Fruit fly (Drosophila melanogaster) whole organism, prepupa: Measurements from ENCODE around the gene CG14974.
A peak's percentile ranks its signal among the peaks of the same experiment; 100 is the strongest.

Experiments
- Blimp-1 ChIP-seq: fragments of 200-800 bp; sonication (Bioruptor generic); optimal IDR thresholded peaks from 3 replicates; lab custom pipeline; 2017; ENCODE audit warnings: missing biosample characterization, missing genetic modification characterization, mild to moderate bottlenecking, moderate library complexity, missing genetic modification reagents
- CG10669 ChIP-seq: fragments of 200-800 bp; sonication (Bioruptor generic); optimal IDR thresholded peaks from 3 replicates; lab custom pipeline; 2018; ENCODE audit warnings: missing biosample characterization, mild to moderate bottlenecking, missing genetic modification characterization, moderate library complexity
- CG11902 ChIP-seq: fragments of 200-800 bp; sonication (Bioruptor generic); optimal IDR thresholded peaks from 3 replicates; lab custom pipeline; 2016; ENCODE audit warnings: missing biosample characterization, missing genetic modification characterization
- CG15336 ChIP-seq: fragments of 200-800 bp; sonication (Bioruptor generic); IDR thresholded peaks from 2 replicates; pipeline ENCODE4 v1.3.6; 2022; ENCODE audit warnings: missing biosample characterization, missing genetic modification characterization
- CG1621 ChIP-seq: fragments of 200-800 bp; sonication (Bioruptor generic); optimal IDR thresholded peaks from 3 replicates; lab custom pipeline; 2018; ENCODE audit warnings: missing biosample characterization, mild to moderate bottlenecking, missing genetic modification characterization
- CG16779 ChIP-seq: fragments of 200-800 bp; sonication (Bioruptor generic); optimal IDR thresholded peaks from 3 replicates; lab custom pipeline; 2017; ENCODE audit warnings: missing biosample characterization, mild to moderate bottlenecking, missing genetic modification characterization
- CG31627 ChIP-seq: fragments of 200-800 bp; sonication (Bioruptor generic); optimal IDR thresholded peaks from 3 replicates; lab custom pipeline; 2016; ENCODE audit warnings: missing biosample characterization, missing genetic modification characterization
- CG32006 ChIP-seq: fragments of 200-800 bp; sonication (Bioruptor generic); optimal IDR thresholded peaks from 3 replicates; lab custom pipeline; 2017; ENCODE audit warnings: missing biosample characterization, mild to moderate bottlenecking, missing genetic modification characterization
- CG34406 ChIP-seq: fragments of 200-800 bp; sonication (Bioruptor generic); optimal IDR thresholded peaks from 3 replicates; lab custom pipeline; 2016; ENCODE audit warnings: missing biosample characterization, missing genetic modification characterization
- CG6163 ChIP-seq: fragments of 200-800 bp; sonication (Bioruptor generic); IDR thresholded peaks from 3 replicates; pipeline ENCODE4 v1.3.6; 2022; ENCODE audit warnings: missing biosample characterization, missing genetic modification characterization
- CG6792 ChIP-seq: fragments of 200-800 bp; sonication (Bioruptor generic); optimal IDR thresholded peaks from 3 replicates; lab custom pipeline; 2016; ENCODE audit warnings: missing biosample characterization, missing genetic modification characterization
- CG6808 ChIP-seq: fragments of 200-800 bp; sonication (Bioruptor generic); optimal IDR thresholded peaks from 3 replicates; lab custom pipeline; 2017; ENCODE audit warnings: missing biosample characterization, missing genetic modification characterization, mild to moderate bottlenecking, moderate library complexity, missing genetic modification reagents
- CG7368 ChIP-seq: fragments of 200-800 bp; sonication (Bioruptor generic); optimal IDR thresholded peaks from 3 replicates; lab custom pipeline; 2016; ENCODE audit warnings: missing biosample characterization, missing genetic modification characterization
- CG8119 ChIP-seq: fragments of 200-800 bp; sonication (Bioruptor generic); IDR thresholded peaks from 3 replicates; pipeline ENCODE4 v1.3.6; 2022; ENCODE audit warnings: missing biosample characterization, missing genetic modification characterization
- CG8632 ChIP-seq: fragments of 200-800 bp; sonication (Bioruptor generic); optimal IDR thresholded peaks from 3 replicates; lab custom pipeline; 2016; ENCODE audit warnings: missing biosample characterization, missing genetic modification characterization
- CG9139 ChIP-seq: fragments of 200-800 bp; sonication (Bioruptor generic); optimal IDR thresholded peaks from 3 replicates; lab custom pipeline; 2017; ENCODE audit warnings: missing biosample characterization, mild to moderate bottlenecking, missing genetic modification characterization
- Eip75B ChIP-seq: fragments of 200-800 bp; sonication (Bioruptor generic); optimal IDR thresholded peaks from 3 replicates; lab custom pipeline; 2016; ENCODE audit warnings: missing biosample characterization, missing genetic modification characterization
- Eip78C ChIP-seq: fragments of 200-800 bp; sonication (Bioruptor generic); peaks from one replicate; lab custom pipeline; 2016; ENCODE audit warnings: missing biosample characterization, missing genetic modification characterization
- Eip93F ChIP-seq: fragments of 200-800 bp; sonication (Bioruptor generic); optimal IDR thresholded peaks from 2 replicates; lab custom pipeline; 2016; ENCODE audit warnings: missing biosample characterization, mild to moderate bottlenecking, missing genetic modification characterization
- Ets21C ChIP-seq: fragments of 200-800 bp; sonication (Bioruptor generic); optimal IDR thresholded peaks from 3 replicates; lab custom pipeline; 2016; ENCODE audit warnings: missing biosample characterization, missing genetic modification characterization
- Gug ChIP-seq: fragments of 200-800 bp; sonication (Bioruptor generic); IDR thresholded peaks from 2 replicates; pipeline ENCODE4 v1.3.6; 2022; ENCODE audit warnings: missing biosample characterization, missing genetic modification characterization
- Hr39 ChIP-seq: fragments of 200-800 bp; sonication (Bioruptor generic); optimal IDR thresholded peaks from 2 replicates; lab custom pipeline; 2016; ENCODE audit warnings: missing biosample characterization, missing genetic modification characterization
- Hr4 ChIP-seq: fragments of 200-800 bp; sonication (Bioruptor generic); optimal IDR thresholded peaks from 3 replicates; lab custom pipeline; 2016; ENCODE audit warnings: missing biosample characterization, missing genetic modification characterization
- Lpt ChIP-seq: fragments of 200-800 bp; sonication (Bioruptor generic); optimal IDR thresholded peaks from 3 replicates; lab custom pipeline; 2016; ENCODE audit warnings: missing biosample characterization, missing genetic modification characterization
- Met ChIP-seq: fragments of 200-800 bp; sonication (Bioruptor generic); optimal IDR thresholded peaks from 3 replicates; lab custom pipeline; 2016; ENCODE audit warnings: missing biosample characterization, missing genetic modification characterization
- OdsH ChIP-seq: fragments of 200-800 bp; sonication (Bioruptor generic); optimal IDR thresholded peaks from 3 replicates; lab custom pipeline; 2016; ENCODE audit warnings: missing biosample characterization, missing genetic modification characterization
- Sox102F ChIP-seq: fragments of 200-800 bp; sonication (Bioruptor generic); optimal IDR thresholded peaks from 2 replicates; lab custom pipeline; 2016; ENCODE audit warnings: missing biosample characterization, mild to moderate bottlenecking, missing genetic modification characterization
- Sox14 ChIP-seq: fragments of 200-800 bp; sonication (Bioruptor generic); optimal IDR thresholded peaks from 3 replicates; lab custom pipeline; 2016; ENCODE audit warnings: missing biosample characterization, missing genetic modification characterization
- Sox15 ChIP-seq: fragments of 200-800 bp; sonication (Bioruptor generic); optimal IDR thresholded peaks from 3 replicates; lab custom pipeline; 2016; ENCODE audit warnings: missing biosample characterization, missing genetic modification characterization
- cyc ChIP-seq: fragments of 200-800 bp; sonication (Bioruptor generic); optimal IDR thresholded peaks from 3 replicates; lab custom pipeline; 2016; ENCODE audit warnings: missing biosample characterization, missing genetic modification characterization
- dac ChIP-seq: fragments of 200-800 bp; sonication (Bioruptor generic); optimal IDR thresholded peaks from 2 replicates; lab custom pipeline; 2017; ENCODE audit warnings: missing biosample characterization, mild to moderate bottlenecking, missing genetic modification characterization
- dsx ChIP-seq: fragments of 200-800 bp; optimal IDR thresholded peaks from 3 replicates; lab custom pipeline; 2019; ENCODE audit warnings: missing biosample characterization, mild to moderate bottlenecking, missing genetic modification characterization, moderate library complexity; ENCODE audit not compliant: poor library complexity, severe bottlenecking
- esn ChIP-seq: fragments of 200-800 bp; sonication (Bioruptor generic); optimal IDR thresholded peaks from 2 replicates; lab custom pipeline; 2016; ENCODE audit warnings: missing biosample characterization, mild to moderate bottlenecking, missing genetic modification characterization, moderate library complexity
- fkh ChIP-seq: fragments of 200-800 bp; sonication (Bioruptor generic); optimal IDR thresholded peaks from 3 replicates; lab custom pipeline; 2017; ENCODE audit warnings: missing biosample characterization, mild to moderate bottlenecking, missing genetic modification characterization, moderate library complexity
- lz ChIP-seq: fragments of 200-800 bp; sonication (Bioruptor generic); optimal IDR thresholded peaks from 3 replicates; lab custom pipeline; 2016; ENCODE audit warnings: missing biosample characterization, missing genetic modification characterization
- salr ChIP-seq, 2 experiments: fragments of 200-800 bp; sonication (Bioruptor generic); optimal IDR thresholded peaks; 3 replicates each; lab custom pipeline; 2016 to 2018; ENCODE audit warnings: missing biosample characterization in 2 of 2, missing genetic modification characterization in 2 of 2, mild to moderate bottlenecking in 1 of 2
- spab ChIP-seq: fragments of 200-800 bp; sonication (Bioruptor generic); optimal IDR thresholded peaks from 2 replicates; lab custom pipeline; 2017; ENCODE audit warnings: missing biosample characterization, mild to moderate bottlenecking, missing genetic modification characterization, missing genetic modification reagents
- ss ChIP-seq, 2 experiments: fragments of 200-800 bp; sonication (Bioruptor generic); optimal IDR thresholded peaks; 2 replicates in 1 of 2; 3 replicates in 1 of 2; lab custom pipeline; 2017 to 2018; ENCODE audit warnings: mild to moderate bottlenecking in 2 of 2, missing biosample characterization in 2 of 2, missing genetic modification characterization in 2 of 2, moderate library complexity in 1 of 2
- svp ChIP-seq: fragments of 200-800 bp; sonication (Bioruptor generic); peaks from one replicate; lab custom pipeline; 2016; ENCODE audit warnings: missing biosample characterization, missing genetic modification characterization

Gene CG14974

dm6 chr3L:3612582-3613285 lies 8.1 kb downstream of the CG14974 start (continued):
- TF ChIP-seq Eip93F = no peak
- TF ChIP-seq CG11902 (GFP tag; lab: Kevin White, UChicago) = peak; percentile 39
- peak; percentile 67 for TF ChIP-seq lz (GFP tag; lab: Kevin White, UChicago)
- TF ChIP-seq salr (GFP tag; optimal IDR thresholded peaks at IDR 0.05; lab: Kevin White, UChicago) = peak in 1 of 2 experiments; percentile 39
- no peak for TF ChIP-seq Gug
- TF ChIP-seq Blimp-1 (GFP tag; lab: Kevin White, UChicago) = peak; percentile 24
- TF ChIP-seq CG31627 (GFP tag; lab: Kevin White, UChicago) = peak; percentile 57
- TF ChIP-seq CG34406 (GFP tag; lab: Kevin White, UChicago) = peak; percentile 58
- peak; percentile 61 for TF ChIP-seq CG32006
- peak; percentile 35 for TF ChIP-seq CG8632 (GFP tag; lab: Kevin White, UChicago)
- peak; percentile 17 for TF ChIP-seq CG6808 (GFP tag; lab: Kevin White, UChicago)
- no peak for TF ChIP-seq CG9139 (GFP tag; lab: Kevin White, UChicago)
- peak; percentile 92 for TF ChIP-seq Eip78C
- no peak for TF ChIP-seq dac (GFP tag; lab: Kevin White, UChicago)

dm6 chr3L:3611892-3612291 lies 8.9 kb downstream of the CG14974 start, which contains the start of gene CG10359:
Gene CG10359, plus strand, starts transcription at chr3L:3612192.
- TF ChIP-seq CG8119 (no peak), Hr4 (GFP tag; lab: Kevin White, UChicago) (no peak), salr (GFP tag; optimal IDR thresholded peaks at IDR 0.05; lab: Kevin White, UChicago) (no peak), CG8632 (GFP tag; lab: Kevin White, UChicago) (no peak), CG1621 (tag; lab: Kevin White, UChicago) (no peak), CG6792 (GFP tag; lab: Kevin White, UChicago) (no peak), Sox102F (GFP tag; lab: Kevin White, UChicago) (no peak), Sox14 (GFP tag; lab: Kevin White, UChicago) (no peak), dsx (GFP tag; lab: Kevin White, UChicago) (no peak), CG32006 (no peak), CG10669 (GFP tag; lab: Kevin White, UChicago) (no peak), CG15336 (peak; percentile 20; the same call in 1 of the 2 replicates), fkh (GFP tag; lab: Kevin White, UChicago) (peak; percentile 53)
- TF ChIP-seq, all 60 proteins: peak for 2

- peak; percentile 9 for TF ChIP-seq Hr39 (GFP tag; lab: Kevin White, UChicago)
- no peak for TF ChIP-seq Sox15 (GFP tag; lab: Kevin White, UChicago)
- TF ChIP-seq Lpt = no peak
- peak; percentile 67 for TF ChIP-seq Eip78C
- no peak for TF ChIP-seq Sox14 (GFP tag; lab: Kevin White, UChicago)
- no peak for TF ChIP-seq CG8632 (GFP tag; lab: Kevin White, UChicago)
- peak; percentile 40 for TF ChIP-seq svp
- peak; percentile 36 for TF ChIP-seq Hr4 (GFP tag; lab: Kevin White, UChicago)
- peak; percentile 8 for TF ChIP-seq OdsH (GFP tag; lab: Kevin White, UChicago)
- TF ChIP-seq CG15336 = peak; percentile 55
- TF ChIP-seq CG6163 (GFP tag; lab: Robert Waterston, UW) = 0 out of 3 replicates have a peak, but pooled peaks have one; percentile 35
- TF ChIP-seq CG1621 (tag; lab: Kevin White, UChicago) = no peak
- no peak for TF ChIP-seq CG7368 (GFP tag; lab: Kevin White, UChicago)
- no peak for TF ChIP-seq Met
- no peak for TF ChIP-seq spab
These were observed 13.8 kb downstream of the CG14974 start for dm6 chr3L:3606986-3607385.

dm6 chr3L:3596346-3596745 lies 24.5 kb downstream of the CG14974 start:
- TF ChIP-seq Eip75B (GFP tag; lab: Kevin White, UChicago) (no peak), Eip93F (no peak), CG31627 (GFP tag; lab: Kevin White, UChicago) (no peak), cyc (GFP tag; lab: Kevin White, UChicago) (no peak), Ets21C (no peak), esn (no peak), ss (GFP tag; optimal IDR thresholded peaks at IDR 0.05; lab: Kevin White, UChicago) (no peak), lz (GFP tag; lab: Kevin White, UChicago) (no peak), Gug (no peak), CG6792 (GFP tag; lab: Kevin White, UChicago) (no peak), CG16779 (no peak), CG8119 (no peak), CG34406 (GFP tag; lab: Kevin White, UChicago) (no peak), Sox102F (GFP tag; lab: Kevin White, UChicago) (no peak), Hr39 (GFP tag; lab: Kevin White, UChicago) (no peak)
